Worm (Caenorhabditis elegans) whole organism, L1 larva: Measurements from ENCODE around the gene spc-1.

ENCODE experiments used
- C16A3.4 ChIP-seq: fragments of 150-350 bp; optimal IDR thresholded peaks from 2 replicates; lab custom pipeline; 2014; ENCODE audit warnings: missing biosample characterization, missing genetic modification characterization
- aly-2 ChIP-seq: fragments of 150-350 bp; optimal IDR thresholded peaks from 2 replicates; lab custom pipeline; 2014; ENCODE audit warnings: missing biosample characterization, missing genetic modification characterization
- ama-1 ChIP-seq: fragments of 150-350 bp; optimal IDR thresholded peaks from 2 replicates; lab custom pipeline; 2014
- lin-13 ChIP-seq: fragments of 150-350 bp; optimal IDR thresholded peaks from 2 replicates; lab custom pipeline; 2014; ENCODE audit warnings: missing biosample characterization, missing genetic modification reagents, missing genetic modification characterization
- lin-15B ChIP-seq: fragments of 150-350 bp; sonication (generic microtip); optimal IDR thresholded peaks from 3 replicates; lab custom pipeline; 2014; ENCODE audit warnings: missing biosample characterization, missing genetic modification characterization
- lin-39 ChIP-seq: fragments of 150-350 bp; optimal IDR thresholded peaks from 2 replicates; lab custom pipeline; 2014; ENCODE audit warnings: missing biosample characterization, missing genetic modification reagents, missing genetic modification characterization
- nhr-71 ChIP-seq: sonication (generic microtip); optimal IDR thresholded peaks from 2 replicates; lab custom pipeline; 2016; ENCODE audit warnings: mild to moderate bottlenecking, missing genetic modification characterization, moderate library complexity, missing compliant biosample characterization
- nhr-90 ChIP-seq: sonication (generic microtip); optimal IDR thresholded peaks from 2 replicates; lab custom pipeline; 2016; ENCODE audit warnings: mild to moderate bottlenecking, missing genetic modification characterization, missing compliant biosample characterization; ENCODE audit not compliant: poor library complexity
- snpc-4 ChIP-seq: fragments of 150-350 bp; optimal IDR thresholded peaks from 2 replicates; lab custom pipeline; 2014; ENCODE audit warnings: missing biosample characterization, missing genetic modification characterization
- unc-62 ChIP-seq: fragments of 150-350 bp; optimal IDR thresholded peaks from 2 replicates; lab custom pipeline; 2014; ENCODE audit warnings: missing biosample characterization, missing genetic modification reagents, missing genetic modification characterization
- ztf-11 ChIP-seq, 2 experiments: sonication (generic microtip); optimal IDR thresholded peaks; 2 replicates each; lab custom pipeline; 2016 to 2017; ENCODE audit warnings: missing genetic modification characterization in 2 of 2, missing biosample characterization in 1 of 2, missing compliant biosample characterization in 1 of 2

DNA sequence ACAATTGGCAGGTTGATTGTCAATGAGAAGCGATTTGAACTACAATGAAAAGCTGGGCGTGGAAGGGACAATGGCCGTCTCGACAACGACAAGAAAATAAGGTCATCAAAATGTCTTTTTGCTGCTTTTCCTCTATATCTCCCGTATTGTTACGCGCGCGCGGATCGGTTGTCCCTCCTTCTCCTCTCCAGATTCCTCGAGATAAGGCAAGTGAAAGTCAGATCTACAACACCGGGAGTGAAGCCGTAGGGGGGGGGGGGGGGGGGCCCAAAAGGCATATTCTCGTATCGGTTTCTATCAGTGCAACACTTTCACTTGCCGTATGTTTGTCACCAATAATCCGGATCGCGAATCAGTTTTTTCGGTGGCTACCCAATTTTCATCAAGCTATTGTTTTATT is 32.6 kb downstream of the spc-1 start, which contains the start of gene wrt-2:
- TF ChIP-seq C16A3.4 (tag; lab: Kevin White, UChicago) (no peak), lin-15B (tag; lab: Kevin White, UChicago) (no peak), ztf-11 (tag; optimal IDR thresholded peaks at IDR 0.05; lab: Kevin White, UChicago) (no peak), nhr-71 (tag; lab: Kevin White, UChicago) (no peak), snpc-4 (tag; lab: Kevin White, UChicago) (no peak), aly-2 (tag; lab: Kevin White, UChicago) (no peak), unc-62 (no peak), nhr-90 (tag; lab: Kevin White, UChicago) (no peak), lin-39 (tag; lab: Kevin White, UChicago) (no peak), ama-1 (lab: Kevin White, UChicago) (no peak), lin-13 (GFP tag; lab: Kevin White, UChicago) (no peak)
